Fruit fly (Drosophila melanogaster) whole organism, embryonic: ENCODE data around the gene CG14618.
A peak's percentile ranks its signal among the peaks of the same experiment; 100 is the strongest.

ENCODE experiments used
- Atf3 ChIP-seq: fragments of 200-800 bp; sonication (Bioruptor generic); optimal IDR thresholded peaks from 3 replicates; lab custom pipeline; 2016; ENCODE audit warnings: missing biosample characterization, missing genetic modification characterization
- Awh ChIP-seq: fragments of 200-800 bp; sonication (Bioruptor generic); IDR thresholded peaks from 2 replicates; pipeline ENCODE4, ENCODE4 v1.3.6; 2022; ENCODE audit warnings: missing biosample characterization, missing genetic modification characterization
- Blimp-1 ChIP-seq: fragments of 200-800 bp; sonication (Bioruptor generic); optimal IDR thresholded peaks from 3 replicates; lab custom pipeline; 2018; ENCODE audit warnings: missing biosample characterization, missing genetic modification characterization, mild to moderate bottlenecking, moderate library complexity, missing genetic modification reagents
- CG1024 ChIP-seq: fragments of 200-800 bp; sonication (Bioruptor generic); IDR thresholded peaks from 2 replicates; pipeline ENCODE4 v1.3.6; 2022; ENCODE audit warnings: missing biosample characterization, missing genetic modification characterization
- CG10274 ChIP-seq: fragments of 200-800 bp; sonication (Bioruptor generic); optimal IDR thresholded peaks from 3 replicates; lab custom pipeline; 2017; ENCODE audit warnings: missing biosample characterization, mild to moderate bottlenecking, missing genetic modification characterization
- CG10462 ChIP-seq: fragments of 200-800 bp; sonication (Bioruptor generic); optimal IDR thresholded peaks from 2 replicates; lab custom pipeline; 2016; ENCODE audit warnings: missing biosample characterization, missing genetic modification characterization
- CG11085 ChIP-seq: fragments of 200-800 bp; sonication (Bioruptor generic); IDR thresholded peaks from 2 replicates; pipeline ENCODE4 v1.3.6; 2022; ENCODE audit warnings: missing biosample characterization, missing genetic modification characterization
- CG11696 ChIP-seq: fragments of 200-800 bp; sonication (Bioruptor generic); IDR thresholded peaks from 2 replicates; pipeline ENCODE4 v1.3.6; 2022; ENCODE audit warnings: missing biosample characterization, missing genetic modification characterization
- CG11723 ChIP-seq: fragments of 200-800 bp; sonication (Bioruptor generic); optimal IDR thresholded peaks from 2 replicates; lab custom pipeline; 2017; ENCODE audit warnings: missing biosample characterization, mild to moderate bottlenecking, missing genetic modification characterization
- CG12744 ChIP-seq: fragments of 200-800 bp; sonication (Bioruptor generic); optimal IDR thresholded peaks from 2 replicates; lab custom pipeline; 2016; ENCODE audit warnings: missing biosample characterization, missing genetic modification characterization
- CG13287 ChIP-seq: fragments of 200-800 bp; sonication (Bioruptor generic); IDR thresholded peaks from 2 replicates; pipeline ENCODE4 v1.3.6; 2022; ENCODE audit warnings: missing biosample characterization, missing genetic modification characterization; ENCODE audit not compliant: partially characterized antibody
- CG13424 ChIP-seq: fragments of 200-800 bp; sonication (Bioruptor generic); optimal IDR thresholded peaks from 2 replicates; lab custom pipeline; 2019; ENCODE audit warnings: missing biosample characterization, mild to moderate bottlenecking, missing genetic modification characterization, moderate library complexity
- CG13775 ChIP-seq: fragments of 200-800 bp; sonication (Bioruptor generic); optimal IDR thresholded peaks from 3 replicates; lab custom pipeline; 2017; ENCODE audit warnings: missing biosample characterization, mild to moderate bottlenecking, missing genetic modification characterization
- CG15269 ChIP-seq: fragments of 200-800 bp; sonication (Bioruptor generic); optimal IDR thresholded peaks from 2 replicates; lab custom pipeline; 2018; ENCODE audit warnings: missing biosample characterization, mild to moderate bottlenecking, missing genetic modification characterization, moderate library complexity
- CG16813 ChIP-seq: fragments of 200-800 bp; sonication (Bioruptor generic); IDR thresholded peaks from 3 replicates; pipeline ENCODE4 v1.3.6; 2022; ENCODE audit warnings: missing biosample characterization, missing genetic modification characterization; ENCODE audit not compliant: partially characterized antibody
- CG17359 ChIP-seq: fragments of 200-800 bp; sonication (Bioruptor generic); optimal IDR thresholded peaks from 3 replicates; lab custom pipeline; 2018; ENCODE audit warnings: missing biosample characterization, mild to moderate bottlenecking, missing genetic modification characterization, moderate library complexity
- CG1832 ChIP-seq: fragments of 200-800 bp; sonication (Bioruptor generic); optimal IDR thresholded peaks from 2 replicates; lab custom pipeline; 2017; ENCODE audit warnings: missing biosample characterization, mild to moderate bottlenecking, missing genetic modification characterization, inconsistent platforms
- CG18764 ChIP-seq: fragments of 200-800 bp; sonication (Bioruptor generic); optimal IDR thresholded peaks from 3 replicates; lab custom pipeline; 2016; ENCODE audit warnings: missing biosample characterization, missing genetic modification characterization
- CG2712 ChIP-seq: fragments of 200-800 bp; optimal IDR thresholded peaks from 3 replicates; lab custom pipeline; 2019; ENCODE audit warnings: missing biosample characterization, mild to moderate bottlenecking, missing genetic modification characterization, moderate library complexity
- CG30431 ChIP-seq: fragments of 200-800 bp; sonication (Bioruptor generic); optimal IDR thresholded peaks from 2 replicates; lab custom pipeline; 2017; ENCODE audit warnings: missing biosample characterization, missing genetic modification characterization
- CG31441 ChIP-seq: fragments of 200-800 bp; sonication (Bioruptor generic); IDR thresholded peaks from 2 replicates; pipeline ENCODE4 v1.3.6; 2022; ENCODE audit warnings: missing biosample characterization, missing genetic modification characterization
- CG32772 ChIP-seq: fragments of 200-800 bp; sonication (Bioruptor generic); IDR thresholded peaks from 2 replicates; pipeline ENCODE4 v1.3.6; 2022; ENCODE audit warnings: missing biosample characterization, missing genetic modification characterization
- CG4282 ChIP-seq: fragments of 200-800 bp; sonication (Bioruptor generic); optimal IDR thresholded peaks from 2 replicates; lab custom pipeline; 2016; ENCODE audit warnings: missing biosample characterization, missing genetic modification characterization
- CG6791 ChIP-seq: fragments of 200-800 bp; sonication (Bioruptor generic); IDR thresholded peaks from 3 replicates; pipeline ENCODE4 v1.3.6; 2022; ENCODE audit warnings: missing biosample characterization, missing genetic modification characterization; ENCODE audit not compliant: partially characterized antibody
- CG7556 ChIP-seq: fragments of 200-800 bp; sonication (Bioruptor generic); optimal IDR thresholded peaks from 2 replicates; lab custom pipeline; 2017; ENCODE audit warnings: missing biosample characterization, mild to moderate bottlenecking, missing genetic modification characterization
- CG9609 ChIP-seq: fragments of 200-800 bp; sonication (Bioruptor generic); optimal IDR thresholded peaks from 3 replicates; lab custom pipeline; 2016; ENCODE audit warnings: missing biosample characterization, missing genetic modification characterization
- Doc2 ChIP-seq: fragments of 200-800 bp; sonication (Bioruptor generic); IDR thresholded peaks from 2 replicates; pipeline ENCODE4 v1.3.6; 2022; ENCODE audit warnings: missing biosample characterization, missing genetic modification characterization
- E2f2 ChIP-seq: fragments of 200-800 bp; sonication (Bioruptor generic); IDR thresholded peaks from 2 replicates; pipeline ENCODE4 v1.3.6; 2022; ENCODE audit warnings: missing biosample characterization, missing genetic modification characterization
- HLH4C ChIP-seq: fragments of 200-800 bp; sonication (Bioruptor generic); IDR thresholded peaks from 3 replicates; pipeline ENCODE4 v1.3.6; 2022; ENCODE audit warnings: missing biosample characterization, missing genetic modification characterization; ENCODE audit not compliant: partially characterized antibody
- Oli ChIP-seq: fragments of 200-800 bp; sonication (Bioruptor generic); optimal IDR thresholded peaks from 2 replicates; lab custom pipeline; 2018; ENCODE audit warnings: missing biosample characterization, mild to moderate bottlenecking, missing genetic modification characterization, moderate library complexity
- Scr ChIP-seq: fragments of 200-800 bp; sonication (Bioruptor generic); IDR thresholded peaks from 2 replicates; pipeline ENCODE4 v1.3.6; 2022; ENCODE audit warnings: missing biosample characterization, missing genetic modification characterization; ENCODE audit not compliant: partially characterized antibody
- Sry-β ChIP-seq: fragments of 200-800 bp; sonication (Bioruptor generic); optimal IDR thresholded peaks from 2 replicates; lab custom pipeline; 2018; ENCODE audit warnings: missing biosample characterization, mild to moderate bottlenecking, missing genetic modification characterization, moderate library complexity
- Sry-δ ChIP-seq: fragments of 200-800 bp; sonication (Bioruptor generic); optimal IDR thresholded peaks from 2 replicates; lab custom pipeline; 2016; ENCODE audit warnings: missing biosample characterization, missing genetic modification characterization
- caup ChIP-seq: fragments of 200-800 bp; sonication (Bioruptor generic); optimal IDR thresholded peaks from 3 replicates; lab custom pipeline; 2017; ENCODE audit warnings: missing biosample characterization, mild to moderate bottlenecking, missing genetic modification characterization, moderate library complexity; ENCODE audit not compliant: severe bottlenecking
- chinmo ChIP-seq: fragments of 200-800 bp; sonication (Bioruptor generic); IDR thresholded peaks from 4 replicates; pipeline ENCODE4 v1.3.6; 2022; ENCODE audit warnings: missing biosample characterization, missing genetic modification characterization; ENCODE audit not compliant: partially characterized antibody
- crp ChIP-seq, 2 experiments: fragments of 200-800 bp; sonication (Bioruptor generic); optimal IDR thresholded peaks; 2 replicates in 1 of 2; 3 replicates in 1 of 2; lab custom pipeline; 2017; ENCODE audit warnings: missing biosample characterization in 2 of 2, missing genetic modification characterization in 2 of 2, mild to moderate bottlenecking in 1 of 2, moderate library complexity in 1 of 2
- da ChIP-seq: fragments of 200-800 bp; sonication (Bioruptor generic); optimal IDR thresholded peaks from 2 replicates; lab custom pipeline; 2016; ENCODE audit warnings: missing biosample characterization, missing genetic modification characterization
- dmrt99B ChIP-seq: fragments of 200-800 bp; sonication (Bioruptor generic); optimal IDR thresholded peaks from 2 replicates; lab custom pipeline; 2018; ENCODE audit warnings: missing biosample characterization, mild to moderate bottlenecking, missing genetic modification characterization, moderate library complexity
- gem ChIP-seq: fragments of 200-800 bp; sonication (Bioruptor generic); optimal IDR thresholded peaks from 2 replicates; lab custom pipeline; 2019; ENCODE audit warnings: missing biosample characterization, mild to moderate bottlenecking, missing genetic modification characterization, moderate library complexity
- lbe ChIP-seq: fragments of 200-800 bp; sonication (Bioruptor generic); optimal IDR thresholded peaks from 2 replicates; lab custom pipeline; 2016; ENCODE audit warnings: missing biosample characterization, mild to moderate bottlenecking, missing genetic modification characterization
- lilli ChIP-seq: fragments of 200-800 bp; sonication (Bioruptor generic); optimal IDR thresholded peaks from 3 replicates; lab custom pipeline; 2016; ENCODE audit warnings: missing biosample characterization, missing genetic modification characterization
- lola ChIP-seq, 3 experiments: fragments of >200 bp in 2 of 3; fragments of 200-800 bp in 1 of 3; sonication (Bioruptor generic) in 1 of 3; optimal IDR thresholded peaks; 2 replicates each; lab custom pipeline; 2017 to 2019; ENCODE audit warnings: missing biosample characterization in 3 of 3, missing genetic modification characterization in 3 of 3, mild to moderate bottlenecking in 1 of 3, moderate library complexity in 1 of 3
- maf-S ChIP-seq: fragments of 200-800 bp; sonication (Bioruptor generic); optimal IDR thresholded peaks from 2 replicates; lab custom pipeline; 2016; ENCODE audit warnings: missing biosample characterization, missing genetic modification characterization
- peb ChIP-seq: fragments of 200-800 bp; sonication (Bioruptor generic); IDR thresholded peaks from 2 replicates; pipeline ENCODE4 v1.3.6; 2022; ENCODE audit warnings: missing biosample characterization, missing genetic modification characterization
- pita ChIP-seq: fragments of 200-800 bp; sonication (Bioruptor generic); optimal IDR thresholded peaks from 2 replicates; lab custom pipeline; 2017; ENCODE audit warnings: missing biosample characterization, mild to moderate bottlenecking, missing genetic modification characterization
- pzg ChIP-seq: fragments of 200-800 bp; sonication (Bioruptor generic); optimal IDR thresholded peaks from 3 replicates; lab custom pipeline; 2018; ENCODE audit warnings: missing biosample characterization, mild to moderate bottlenecking, missing genetic modification characterization, moderate library complexity
- run ChIP-seq: fragments of 200-800 bp; sonication (Bioruptor generic); optimal IDR thresholded peaks from 3 replicates; lab custom pipeline; 2018; ENCODE audit warnings: missing biosample characterization, mild to moderate bottlenecking, missing genetic modification characterization
- tup ChIP-seq: fragments of 200-800 bp; sonication (Bioruptor generic); optimal IDR thresholded peaks from 2 replicates; lab custom pipeline; 2016; ENCODE audit warnings: missing biosample characterization, mild to moderate bottlenecking, missing genetic modification characterization, moderate library complexity
- zen ChIP-seq: fragments of 200-800 bp; sonication (Bioruptor generic); optimal IDR thresholded peaks from 3 replicates; lab custom pipeline; 2018; ENCODE audit warnings: missing biosample characterization, mild to moderate bottlenecking, missing genetic modification characterization, moderate library complexity

Gene CG14618

dm6 chrX:22443518-22443917 is 30.0 kb upstream of the CG14618 start (continued):
- TF ChIP-seq CG18764 (GFP tag; lab: Kevin White, UChicago): no peak
- TF ChIP-seq CG13287 (GFP tag; lab: Robert Waterston, UW): peak; percentile 17; the same call in 1 of the 2 replicates
- TF ChIP-seq Sry-β: no peak
- TF ChIP-seq CG11696 (GFP tag; lab: Robert Waterston, UW): no peak
- TF ChIP-seq caup (GFP tag; lab: Kevin White, UChicago): no peak
- no peak for TF ChIP-seq CG13424 (tag; lab: Kevin White, UChicago)
- peak; percentile 26 for TF ChIP-seq gem (tag; lab: Kevin White, UChicago)
- no peak for TF ChIP-seq Awh (GFP tag; lab: Robert Waterston, UW)
- no peak for TF ChIP-seq CG7556 (GFP tag; lab: Kevin White, UChicago)
- TF ChIP-seq Doc2 (GFP tag; lab: Robert Waterston, UW): no peak
- peak; percentile 28; the same call in 1 of the 3 replicates for TF ChIP-seq CG16813 (GFP tag; lab: Robert Waterston, UW)
- no peak for TF ChIP-seq CG4282
- TF ChIP-seq CG6791 (GFP tag; lab: Robert Waterston, UW): 0 out of 3 replicates have a peak, but pooled peaks have one; percentile 22
- no peak for TF ChIP-seq Blimp-1 (GFP tag; lab: Kevin White, UChicago)
- no peak for TF ChIP-seq lbe
- no peak for TF ChIP-seq Scr (GFP tag; lab: Robert Waterston, UW)
- TF ChIP-seq tup (GFP tag; lab: Kevin White, UChicago): no peak
- TF ChIP-seq CG9609: no peak
- 0 out of 2 replicates have a peak, but pooled peaks have one; percentile 17 for TF ChIP-seq CG31441 (GFP tag; lab: Robert Waterston, UW)
- TF ChIP-seq CG30431 (GFP tag; lab: Kevin White, UChicago): no peak
- TF ChIP-seq crp (GFP tag; optimal IDR thresholded peaks at IDR 0.05; lab: Kevin White, UChicago): peak in 1 of 2 experiments; percentile 75
- no peak for TF ChIP-seq CG10274 (GFP tag; lab: Kevin White, UChicago)
- no peak for TF ChIP-seq CG11085 (GFP tag; lab: Robert Waterston, UW)
- TF ChIP-seq CG15269 (tag; lab: Kevin White, UChicago): no peak
- no peak for TF ChIP-seq lola (GFP tag; optimal IDR thresholded peaks at IDR 0.05; lab: Kevin White, UChicago)
- TF ChIP-seq peb (GFP tag; lab: Robert Waterston, UW): no peak
- no peak for TF ChIP-seq Atf3 (GFP tag; lab: Kevin White, UChicago)
- TF ChIP-seq CG1832: no peak
- peak; percentile 6 for TF ChIP-seq zen (tag; lab: Kevin White, UChicago)
- 0 out of 3 replicates have a peak, but pooled peaks have one; percentile 32 for TF ChIP-seq HLH4C (GFP tag; lab: Robert Waterston, UW)
- TF ChIP-seq E2f2: peak; percentile 19; the same call in 1 of the 2 replicates
- no peak for TF ChIP-seq pita (GFP tag; lab: Kevin White, UChicago)
- TF ChIP-seq CG13775 (GFP tag; lab: Kevin White, UChicago): no peak
- peak; percentile 66 for TF ChIP-seq Sry-δ (GFP tag; lab: Kevin White, UChicago)
- TF ChIP-seq CG17359 (tag; lab: Kevin White, UChicago): no peak
- TF ChIP-seq pzg: no peak
- no peak for TF ChIP-seq Oli (tag; lab: Kevin White, UChicago)
- peak; percentile 48 for TF ChIP-seq CG1024 (GFP tag; lab: Robert Waterston, UW)
- TF ChIP-seq CG32772 (GFP tag; lab: Robert Waterston, UW): no peak
- TF ChIP-seq CG11723: no peak
- TF ChIP-seq da (GFP tag; lab: Kevin White, UChicago): no peak
- TF ChIP-seq dmrt99B (tag; lab: Kevin White, UChicago): no peak
- no peak for TF ChIP-seq CG12744 (GFP tag; lab: Kevin White, UChicago)
- TF ChIP-seq lilli: peak; percentile 9
- no peak for TF ChIP-seq CG10462 (GFP tag; lab: Kevin White, UChicago)
- no peak for TF ChIP-seq chinmo (GFP tag; lab: Robert Waterston, UW)
- TF ChIP-seq CG2712: peak; percentile 28
- no peak for TF ChIP-seq run (tag; lab: Kevin White, UChicago)
- no peak for TF ChIP-seq maf-S (GFP tag; lab: Kevin White, UChicago)
